Worm (Caenorhabditis elegans) whole organism, L2 larva: ENCODE measurements around the gene K03A11.5.

ENCODE experiments used
- crh-2 ChIP-seq: sonication (generic microtip); optimal IDR thresholded peaks from 2 replicates; lab custom pipeline; 2017; ENCODE audit warnings: missing biosample characterization, missing genetic modification characterization
- lsy-2 ChIP-seq, 2 experiments: fragments of 150-350 bp in 1 of 2; sonication (generic microtip) in 1 of 2; optimal IDR thresholded peaks; 2 replicates each; lab custom pipeline; 2014 to 2017; ENCODE audit warnings: missing biosample characterization in 2 of 2, missing genetic modification characterization in 2 of 2
- nhr-12 ChIP-seq: fragments of 150-350 bp; optimal IDR thresholded peaks from 2 replicates; lab custom pipeline; 2014; ENCODE audit warnings: missing biosample characterization, missing genetic modification characterization
- nhr-237 ChIP-seq: fragments of 150-350 bp; optimal IDR thresholded peaks from 2 replicates; lab custom pipeline; 2014; ENCODE audit warnings: missing biosample characterization, missing genetic modification characterization
- unc-39 ChIP-seq: fragments of 150-350 bp; optimal IDR thresholded peaks from 2 replicates; lab custom pipeline; 2014; ENCODE audit warnings: missing biosample characterization, missing genetic modification characterization
- zag-1 ChIP-seq: fragments of 150-350 bp; optimal IDR thresholded peaks from 2 replicates; lab custom pipeline; 2014; ENCODE audit warnings: missing biosample characterization, missing genetic modification characterization

DNA sequence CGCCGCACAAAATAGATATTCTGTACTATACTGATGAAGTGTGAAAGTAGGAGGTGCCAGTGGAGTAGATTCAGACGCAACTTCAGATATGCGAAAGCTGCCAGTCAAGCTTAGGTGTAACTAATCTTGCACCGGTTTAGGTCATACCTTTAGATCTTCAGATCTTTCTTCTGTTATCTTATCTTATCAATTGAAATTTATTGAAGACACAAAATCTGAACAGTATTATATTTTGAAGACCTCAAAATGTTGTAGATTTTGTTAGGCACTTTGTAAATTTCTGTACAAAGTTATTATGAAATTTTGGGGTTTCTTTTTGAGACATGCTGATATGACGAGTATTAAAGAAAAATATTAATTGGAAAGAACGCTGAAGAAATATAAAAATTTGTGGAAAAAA lies 49.3 kb downstream of the K03A11.5 start:
- TF ChIP-seq lsy-2 (tag; optimal IDR thresholded peaks at IDR 0.05; lab: Kevin White, UChicago) (no peak), unc-39 (tag; lab: Kevin White, UChicago) (no peak), crh-2 (tag; lab: Kevin White, UChicago) (no peak), nhr-12 (tag; lab: Kevin White, UChicago) (no peak), nhr-237 (tag; lab: Kevin White, UChicago) (no peak), zag-1 (tag; lab: Kevin White, UChicago) (no peak)
